Worm (Caenorhabditis elegans) whole organism, late embryonic: ENCODE data around the gene piit-1.

Experiments
- C38D4.7 ChIP-seq: fragments of 200-800 bp; sonication (Bioruptor generic); optimal IDR thresholded peaks from 2 replicates; lab custom pipeline; 2018; ENCODE audit warnings: mild to moderate bottlenecking, missing genetic modification characterization, moderate library complexity, missing compliant biosample characterization
- K02D7.2 ChIP-seq: sonication (generic microtip); optimal IDR thresholded peaks from 2 replicates; lab custom pipeline; 2017; ENCODE audit warnings: mild to moderate bottlenecking, missing genetic modification characterization, missing compliant biosample characterization
- T23F11.4 ChIP-seq: fragments of 200-800 bp; sonication (Bioruptor generic); optimal IDR thresholded peaks from 2 replicates; lab custom pipeline; 2018; ENCODE audit warnings: mild to moderate bottlenecking, missing genetic modification characterization, missing compliant biosample characterization
- ahr-1 ChIP-seq: sonication (generic microtip); optimal IDR thresholded peaks from 2 replicates; lab custom pipeline; 2016; ENCODE audit warnings: missing genetic modification characterization, missing compliant biosample characterization
- ama-1 ChIP-seq: fragments of 150-350 bp; optimal IDR thresholded peaks from 2 replicates; lab custom pipeline; 2014
- ceh-19 ChIP-seq: fragments of 200-800 bp; sonication (Bioruptor generic); optimal IDR thresholded peaks from 2 replicates; lab custom pipeline; 2018; ENCODE audit warnings: mild to moderate bottlenecking, missing genetic modification characterization, missing compliant biosample characterization
- ceh-22 ChIP-seq: sonication (generic microtip); optimal IDR thresholded peaks from 2 replicates; lab custom pipeline; 2017; ENCODE audit warnings: missing biosample characterization, missing genetic modification characterization
- ceh-30 ChIP-seq: fragments of 150-350 bp; optimal IDR thresholded peaks from 2 replicates; lab custom pipeline; 2014; ENCODE audit warnings: missing biosample characterization, missing genetic modification characterization
- ceh-31 ChIP-seq: sonication (generic microtip); optimal IDR thresholded peaks from 2 replicates; lab custom pipeline; 2016; ENCODE audit warnings: missing genetic modification characterization, missing compliant biosample characterization
- ceh-34 ChIP-seq: sonication (generic microtip); optimal IDR thresholded peaks from 2 replicates; lab custom pipeline; 2016; ENCODE audit warnings: mild to moderate bottlenecking, missing genetic modification characterization, missing compliant biosample characterization
- ceh-48 ChIP-seq: sonication (generic microtip); optimal IDR thresholded peaks from 2 replicates; lab custom pipeline; 2016; ENCODE audit warnings: missing genetic modification characterization, inconsistent platforms, missing compliant biosample characterization
- ceh-6 ChIP-seq: fragments of 200-800 bp; sonication (Bioruptor generic); optimal IDR thresholded peaks from 2 replicates; lab custom pipeline; 2018; ENCODE audit warnings: mild to moderate bottlenecking, missing genetic modification characterization, missing compliant biosample characterization
- ceh-9 ChIP-seq: sonication (generic microtip); optimal IDR thresholded peaks from 2 replicates; lab custom pipeline; 2016; ENCODE audit warnings: mild to moderate bottlenecking, missing genetic modification characterization, inconsistent platforms, missing compliant biosample characterization
- dmd-4 ChIP-seq: sonication (generic microtip); optimal IDR thresholded peaks from 2 replicates; lab custom pipeline; 2016; ENCODE audit warnings: borderline replicate concordance, missing genetic modification characterization, missing compliant biosample characterization
- elt-4 ChIP-seq: sonication (generic microtip); optimal IDR thresholded peaks from 2 replicates; lab custom pipeline; 2016; ENCODE audit warnings: missing genetic modification characterization, missing compliant biosample characterization
- eyg-1 ChIP-seq: sonication (generic microtip); optimal IDR thresholded peaks from 2 replicates; lab custom pipeline; 2016; ENCODE audit warnings: missing genotype, missing genetic modification characterization, missing compliant biosample characterization
- fkh-6 ChIP-seq: sonication (generic microtip); optimal IDR thresholded peaks from 2 replicates; lab custom pipeline; 2016; ENCODE audit warnings: missing genetic modification characterization, missing compliant biosample characterization
- gmeb-2 ChIP-seq: sonication (generic microtip); optimal IDR thresholded peaks from 2 replicates; lab custom pipeline; 2016; ENCODE audit warnings: missing genetic modification characterization, inconsistent platforms, missing compliant biosample characterization
- hlh-13 ChIP-seq: fragments of 200-800 bp; sonication (Bioruptor generic); optimal IDR thresholded peaks from 2 replicates; lab custom pipeline; 2018; ENCODE audit warnings: mild to moderate bottlenecking, missing genetic modification characterization, missing compliant biosample characterization
- hlh-30 ChIP-seq: sonication (generic microtip); optimal IDR thresholded peaks from 2 replicates; lab custom pipeline; 2017; ENCODE audit warnings: antibody characterized with exemption, missing genetic modification characterization, missing compliant biosample characterization; ENCODE audit not compliant: insufficient read depth
- lim-6 ChIP-seq: sonication (generic microtip); optimal IDR thresholded peaks from 2 replicates; lab custom pipeline; 2016; ENCODE audit warnings: missing genetic modification characterization, missing compliant biosample characterization
- mec-3 ChIP-seq: sonication (generic microtip); optimal IDR thresholded peaks from 2 replicates; lab custom pipeline; 2016; ENCODE audit warnings: borderline replicate concordance, missing genetic modification characterization, missing compliant biosample characterization
- nfya-1 ChIP-seq: sonication (generic microtip); optimal IDR thresholded peaks from 2 replicates; lab custom pipeline; 2017; ENCODE audit warnings: missing genetic modification characterization, mild to moderate bottlenecking, missing compliant biosample characterization, antibody characterized with exemption, moderate library complexity
- nhr-11 ChIP-seq: fragments of 150-350 bp; optimal IDR thresholded peaks from 2 replicates; lab custom pipeline; 2014; ENCODE audit warnings: missing biosample characterization, missing genetic modification characterization
- odd-2 ChIP-seq: sonication (generic microtip); optimal IDR thresholded peaks from 2 replicates; lab custom pipeline; 2017; ENCODE audit warnings: antibody characterized with exemption, mild to moderate bottlenecking, missing genetic modification characterization, missing compliant biosample characterization
- pat-9 ChIP-seq: fragments of 200-800 bp; sonication (Bioruptor generic); optimal IDR thresholded peaks from 2 replicates; lab custom pipeline; 2018; ENCODE audit warnings: mild to moderate bottlenecking, missing genetic modification characterization, moderate library complexity, missing compliant biosample characterization
- pha-2 ChIP-seq: sonication (generic microtip); optimal IDR thresholded peaks from 2 replicates; lab custom pipeline; 2017; ENCODE audit warnings: mild to moderate bottlenecking, missing genetic modification characterization, missing compliant biosample characterization
- pqm-1 ChIP-seq: sonication (generic microtip); optimal IDR thresholded peaks from 2 replicates; lab custom pipeline; 2016; ENCODE audit warnings: missing genetic modification characterization, missing compliant biosample characterization
- pros-1 ChIP-seq: fragments of 150-350 bp; optimal IDR thresholded peaks from 2 replicates; lab custom pipeline; 2014; ENCODE audit warnings: missing biosample characterization, missing genetic modification reagents, missing genetic modification characterization
- sdc-2 ChIP-seq: sonication (generic microtip); optimal IDR thresholded peaks from 2 replicates; lab custom pipeline; 2016; ENCODE audit warnings: missing genotype, missing genetic modification characterization, missing compliant biosample characterization
- sox-2 ChIP-seq: fragments of 200-800 bp; sonication (Bioruptor generic); IDR thresholded peaks from 2 replicates; pipeline ENCODE4 v1.3.6; 2022; ENCODE audit warnings: missing genetic modification reagents, missing genetic modification characterization, missing compliant biosample characterization
- tbx-2 ChIP-seq: sonication (generic microtip); optimal IDR thresholded peaks from 2 replicates; lab custom pipeline; 2016; ENCODE audit warnings: missing genetic modification characterization, missing compliant biosample characterization
- tbx-7 ChIP-seq: sonication (generic microtip); optimal IDR thresholded peaks from 2 replicates; lab custom pipeline; 2016; ENCODE audit warnings: missing genotype, missing genetic modification characterization, missing compliant biosample characterization
- ttx-3 ChIP-seq: sonication (generic microtip); optimal IDR thresholded peaks from 2 replicates; lab custom pipeline; 2016; ENCODE audit warnings: missing genetic modification reagents, missing genetic modification characterization, missing compliant biosample characterization
- unc-42 ChIP-seq: sonication (generic microtip); optimal IDR thresholded peaks from 2 replicates; lab custom pipeline; 2016; ENCODE audit warnings: missing genotype, missing genetic modification characterization, missing compliant biosample characterization
- unc-86 ChIP-seq: sonication (generic microtip); optimal IDR thresholded peaks from 2 replicates; lab custom pipeline; 2016; ENCODE audit warnings: missing genetic modification characterization, missing compliant biosample characterization
- zip-5 ChIP-seq: sonication (generic microtip); optimal IDR thresholded peaks from 2 replicates; lab custom pipeline; 2016; ENCODE audit warnings: missing genetic modification characterization, missing compliant biosample characterization

The piit-1 gene

DNA sequence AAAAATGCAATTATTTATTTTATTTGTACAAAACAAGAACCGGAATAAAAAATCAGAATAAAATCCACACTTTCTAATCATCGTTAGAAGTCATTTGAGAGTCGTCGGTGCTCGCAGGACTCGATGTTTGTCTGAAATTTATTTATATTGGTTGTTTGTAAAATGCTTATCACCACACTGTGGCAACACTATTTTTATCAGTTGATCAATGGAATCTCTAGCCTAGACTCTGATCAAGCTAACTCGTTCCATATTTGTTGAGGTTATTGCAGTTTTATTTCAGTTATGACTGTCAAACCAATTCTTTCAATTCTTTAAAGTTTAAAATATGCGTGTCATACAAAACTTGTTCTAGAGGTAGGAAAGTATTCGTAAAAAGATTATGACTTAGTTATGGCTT lies 5.5 kb downstream of the piit-1 start, which contains the start of gene dhs-20:
dhs-20 (minus strand) TSS at position 80 of the 400 bp plus-strand sequence.
- TF ChIP-seq dmd-4 (tag; lab: Kevin White, UChicago) (no peak), odd-2 (tag; lab: Kevin White, UChicago) (no peak), ceh-22 (tag; lab: Kevin White, UChicago) (no peak), unc-86 (tag; lab: Kevin White, UChicago) (no peak), zip-5 (no peak), pat-9 (tag; lab: Kevin White, UChicago) (no peak), ahr-1 (no peak), ceh-30 (no peak), ttx-3 (tag; lab: Kevin White, UChicago) (no peak)

DNA sequence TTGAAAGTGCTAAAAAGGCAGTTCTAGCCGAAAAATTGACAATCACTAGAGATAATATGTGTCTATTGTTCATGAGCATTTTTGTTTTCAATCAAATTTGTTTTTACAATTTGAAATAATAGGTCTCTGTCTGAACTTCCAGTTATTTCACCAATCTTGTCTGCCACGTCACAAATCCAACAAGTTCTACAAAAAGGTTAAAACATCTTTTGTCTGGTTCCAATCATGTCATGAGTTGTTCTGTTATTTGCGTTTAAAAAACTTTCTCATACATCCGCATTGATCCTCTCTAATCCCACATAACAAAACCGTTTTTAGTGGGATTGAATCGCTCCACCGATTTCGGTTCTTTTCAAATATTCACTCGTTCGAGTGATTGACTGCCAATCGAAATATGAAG lies 9.1 kb downstream of the piit-1 start, which contains the start of gene F35B12.9:
F35B12.9 (plus strand) TSS at position 372 of the 400 bp plus-strand sequence.
- TF ChIP-seq odd-2 (tag; lab: Kevin White, UChicago) (no peak), ceh-19 (GFP tag; lab: Kevin White, UChicago) (no peak), ceh-48 (no peak), lim-6 (tag; lab: Kevin White, UChicago) (no peak), elt-4 (tag; lab: Kevin White, UChicago) (no peak), tbx-7 (tag; lab: Kevin White, UChicago) (no peak), sox-2 (GFP tag; lab: Robert Waterston, UW) (no peak), nhr-11 (tag; lab: Kevin White, UChicago) (no peak), tbx-2 (tag; lab: Kevin White, UChicago) (no peak)

ce11 chrV:11598807-11599206 lies 11.1 kb downstream of the piit-1 start, which contains the start of gene srx-84:
TSS of gene srx-84 (plus strand) at chrV:11599107.
- TF ChIP-seq hlh-13 (no peak), elt-4 (tag; lab: Kevin White, UChicago) (no peak), ceh-6 (GFP tag; lab: Kevin White, UChicago) (no peak), gmeb-2 (tag; lab: Kevin White, UChicago) (no peak), T23F11.4 (no peak)

- no peak for TF ChIP-seq K02D7.2 (tag; lab: Kevin White, UChicago)
- no peak for TF ChIP-seq sdc-2
- TF ChIP-seq zip-5 = no peak
- TF ChIP-seq ama-1 (lab: Kevin White, UChicago) = no peak
Measured at ce11 chrV:11593888-11594287, 16.1 kb downstream of the piit-1 start.

ce11 chrV:11593427-11593826 lies 16.5 kb downstream of the piit-1 start, which contains the start of gene srx-80:
TSS of gene srx-80 (plus strand) at chrV:11593727.
- no peak for TF ChIP-seq pqm-1 (tag; lab: Kevin White, UChicago)
- TF ChIP-seq pros-1 (tag; lab: Kevin White, UChicago) = no peak
- no peak for TF ChIP-seq zip-5
- TF ChIP-seq C38D4.7 (GFP tag; lab: Kevin White, UChicago) = no peak
- no peak for TF ChIP-seq ceh-31 (tag; lab: Kevin White, UChicago)
- TF ChIP-seq ceh-22 (tag; lab: Kevin White, UChicago) = no peak
- TF ChIP-seq hlh-30 (tag; lab: Kevin White, UChicago) = no peak
- no peak for TF ChIP-seq pha-2
- no peak for TF ChIP-seq fkh-6
- no peak for TF ChIP-seq lim-6 (tag; lab: Kevin White, UChicago)
- no peak for TF ChIP-seq T23F11.4
- TF ChIP-seq nfya-1 (tag; lab: Kevin White, UChicago) = no peak
- TF ChIP-seq unc-42 (tag; lab: Kevin White, UChicago) = no peak
- TF ChIP-seq sox-2 (GFP tag; lab: Robert Waterston, UW) = no peak
- no peak for TF ChIP-seq mec-3 (tag; lab: Kevin White, UChicago)
- no peak for TF ChIP-seq eyg-1 (tag; lab: Kevin White, UChicago)
- TF ChIP-seq ceh-9 = no peak
- TF ChIP-seq ttx-3 (tag; lab: Kevin White, UChicago) = no peak
- TF ChIP-seq ama-1 (lab: Kevin White, UChicago) = no peak
- no peak for TF ChIP-seq ceh-34 (tag; lab: Kevin White, UChicago)
